Worm (Caenorhabditis elegans): ENCODE results near the gene kqt-3.

- TF ChIP-seq nhr-11 (tag; optimal IDR thresholded peaks at IDR 0.05) (no peak), lin-39 (tag; optimal IDR thresholded peaks at IDR 0.05) (no peak), fos-1 (tag; optimal IDR thresholded peaks at IDR 0.05) (no peak)
Observed at ce11 chrII:13711493-13712055, 15.5 kb downstream of the kqt-3 start.

Measured in whole organism, L3 larva.